Worm (Caenorhabditis elegans) whole organism, mixed stage, embryonic: ENCODE data around the gene sfa-1.
"Not testable (repeated sequence)": the region's sequence is repeated elsewhere in the genome, so short reads cannot be mapped to it uniquely, and the experiment has no call there.

Source experiments
- bed-3 ChIP-seq: fragments of 200-800 bp; sonication (Bioruptor generic); optimal IDR thresholded peaks from 3 replicates; lab custom pipeline; 2018; ENCODE audit warnings: mild to moderate bottlenecking, missing genetic modification characterization, moderate library complexity, missing compliant biosample characterization
- ceh-43 ChIP-seq: fragments of 200-800 bp; sonication (Bioruptor generic); optimal IDR thresholded peaks from 2 replicates; lab custom pipeline; 2018; ENCODE audit warnings: mild to moderate bottlenecking, missing genetic modification characterization, moderate library complexity, missing compliant biosample characterization
- ces-1 ChIP-seq: fragments of 150-350 bp; optimal IDR thresholded peaks from 2 replicates; lab custom pipeline; 2014; ENCODE audit warnings: missing biosample characterization, missing genetic modification reagents, missing genetic modification characterization
- cnd-1 ChIP-seq: fragments of 200-800 bp; sonication (Bioruptor generic); optimal IDR thresholded peaks from 2 replicates; lab custom pipeline; 2018; ENCODE audit warnings: mild to moderate bottlenecking, missing genetic modification characterization, missing compliant biosample characterization
- drap-1 ChIP-seq: fragments of 200-800 bp; sonication (Bioruptor generic); optimal IDR thresholded peaks from 3 replicates; lab custom pipeline; 2018; ENCODE audit warnings: mild to moderate bottlenecking, missing genetic modification characterization, missing compliant biosample characterization
- elt-1 ChIP-seq: sonication (generic microtip); optimal IDR thresholded peaks from 2 replicates; lab custom pipeline; 2017; ENCODE audit warnings: missing genetic modification characterization, mild to moderate bottlenecking, missing compliant biosample characterization, antibody characterized with exemption, moderate library complexity, borderline replicate concordance; ENCODE audit not compliant: insufficient read depth
- elt-3 ChIP-seq: fragments of 150-350 bp; optimal IDR thresholded peaks from 2 replicates; lab custom pipeline; 2014; ENCODE audit warnings: missing biosample characterization, missing genetic modification characterization
- flh-1 ChIP-seq: fragments of 200-800 bp; sonication (Bioruptor generic); optimal IDR thresholded peaks from 2 replicates; lab custom pipeline; 2018; ENCODE audit warnings: mild to moderate bottlenecking, missing genetic modification characterization, moderate library complexity, missing compliant biosample characterization
- ham-2 ChIP-seq: fragments of 200-800 bp; sonication (Bioruptor generic); optimal IDR thresholded peaks from 2 replicates; lab custom pipeline; 2018; ENCODE audit warnings: mild to moderate bottlenecking, missing genetic modification characterization, missing compliant biosample characterization
- mab-5 ChIP-seq: fragments of 150-350 bp; optimal IDR thresholded peaks from 2 replicates; lab custom pipeline; 2014; ENCODE audit warnings: missing biosample characterization, missing genetic modification characterization
- mep-1 ChIP-seq: fragments of 150-350 bp; optimal IDR thresholded peaks from 2 replicates; lab custom pipeline; 2017; ENCODE audit warnings: missing biosample characterization, missing genetic modification reagents, missing genetic modification characterization, inconsistent platforms
- nhr-2 ChIP-seq: fragments of 150-350 bp; optimal IDR thresholded peaks from 2 replicates; lab custom pipeline; 2014; ENCODE audit warnings: missing biosample characterization, missing genetic modification characterization
- nhr-237 ChIP-seq: fragments of 150-350 bp; optimal IDR thresholded peaks from 2 replicates; lab custom pipeline; 2014; ENCODE audit warnings: missing biosample characterization, missing genetic modification characterization
- nhr-28 ChIP-seq: fragments of 150-350 bp; optimal IDR thresholded peaks from 2 replicates; lab custom pipeline; 2014; ENCODE audit warnings: missing biosample characterization, missing genetic modification characterization
- pha-4 ChIP-seq: fragments of 150-350 bp; optimal IDR thresholded peaks from 2 replicates; lab custom pipeline; 2018; ENCODE audit warnings: missing biosample characterization, missing genetic modification reagents, missing genetic modification characterization
- tbx-8 ChIP-seq: fragments of 200-800 bp; sonication (Bioruptor generic); optimal IDR thresholded peaks from 2 replicates; lab custom pipeline; 2018; ENCODE audit warnings: mild to moderate bottlenecking, missing genetic modification characterization, moderate library complexity, missing compliant biosample characterization
- unc-120 ChIP-seq: sonication (generic microtip); optimal IDR thresholded peaks from 2 replicates; lab custom pipeline; 2017; ENCODE audit warnings: missing genetic modification characterization, missing compliant biosample characterization; ENCODE audit not compliant: poor library complexity, severe bottlenecking
- unc-39 ChIP-seq: fragments of 150-350 bp; optimal IDR thresholded peaks from 2 replicates; lab custom pipeline; 2014; ENCODE audit warnings: missing biosample characterization, missing genetic modification characterization
- zip-8 ChIP-seq: fragments of 150-350 bp; optimal IDR thresholded peaks from 2 replicates; lab custom pipeline; 2014; ENCODE audit warnings: missing biosample characterization, missing genetic modification characterization

The sfa-1 gene

ce11 chrIV:17084839-17085238, 25.9 kb downstream of the sfa-1 start:
- TF ChIP-seq mep-1 (tag; lab: Kevin White, UChicago) (no peak), nhr-237 (tag; lab: Kevin White, UChicago) (no peak)
- TF ChIP-seq, all 35 proteins: peak for 0

- no peak for TF ChIP-seq ces-1 (GFP tag; lab: Kevin White, UChicago)
- no peak for TF ChIP-seq cnd-1
- TF ChIP-seq unc-39 (tag; lab: Kevin White, UChicago), result no peak
- TF ChIP-seq flh-1 (GFP tag; lab: Kevin White, UChicago), result no peak
- TF ChIP-seq elt-1 (tag; lab: Kevin White, UChicago), result no peak
- TF ChIP-seq unc-120 (tag; lab: Kevin White, UChicago), result no peak
- no peak for TF ChIP-seq elt-3 (tag; lab: Kevin White, UChicago)
- no peak for TF ChIP-seq zip-8 (tag; lab: Kevin White, UChicago)
These were observed 26.5 kb downstream of the sfa-1 start for ce11 chrIV:17084317-17084716.

- TF ChIP-seq bed-3 (no peak), nhr-2 (tag; lab: Kevin White, UChicago) (no peak), ham-2 (no peak), nhr-28 (tag; lab: Kevin White, UChicago) (no peak), ceh-43 (GFP tag; lab: Kevin White, UChicago) (no peak), elt-1 (tag; lab: Kevin White, UChicago) (no peak), pha-4 (tag; lab: Kevin White, UChicago) (no peak), cnd-1 (no peak), elt-3 (tag; lab: Kevin White, UChicago) (no peak), unc-120 (tag; lab: Kevin White, UChicago) (no peak), drap-1 (GFP tag; lab: Kevin White, UChicago) (no peak)
These were observed 32.1 kb downstream of the sfa-1 start, which contains the start of gene Y116A8C.25 for ce11 chrIV:17078649-17079048. Gene Y116A8C.25, minus strand, starts transcription at chrIV:17078749.

ce11 chrIV:17070791-17071190, 40.0 kb downstream of the sfa-1 start, which contains the start of gene Y116A8C.24:
Gene Y116A8C.24, minus strand, starts transcription at chrIV:17070891.
- TF ChIP-seq mep-1, pha-4, nhr-2 (tag; lab: Kevin White, UChicago): not testable (repeated sequence)

ce11 chrIV:17064937-17065336, 45.8 kb downstream of the sfa-1 start, which contains the start of gene Y116A8C.465:
Gene Y116A8C.465, plus strand, starts transcription at chrIV:17065237.
- not testable (repeated sequence) for TF ChIP-seq unc-120 (tag; lab: Kevin White, UChicago); cnd-1; ham-2

ce11 chrIV:17063700-17064099, 47.1 kb downstream of the sfa-1 start, which contains the start of gene Y116A8C.467:
Gene Y116A8C.467, minus strand, starts transcription at chrIV:17063800.
- not testable (repeated sequence) for TF ChIP-seq tbx-8, ceh-43, drap-1 (GFP tag; lab: Kevin White, UChicago)

ce11 chrIV:17058036-17058435, 52.7 kb downstream of the sfa-1 start, which contains the start of gene Y116A8C.44:
Gene Y116A8C.44, minus strand, starts transcription at chrIV:17058136.
- no peak for TF ChIP-seq nhr-28 (tag; lab: Kevin White, UChicago)
- no peak for TF ChIP-seq mab-5
